Worm (Caenorhabditis elegans) whole organism, L3 larva: ENCODE measurements around the gene immt-2.

ENCODE experiments used
- ama-1 ChIP-seq: fragments of 150-350 bp; optimal IDR thresholded peaks from 2 replicates; lab custom pipeline; 2018
- ceh-16 ChIP-seq: sonication (generic microtip); optimal IDR thresholded peaks from 2 replicates; lab custom pipeline; 2017; ENCODE audit warnings: missing biosample characterization, missing genetic modification characterization
- ceh-9 ChIP-seq: sonication (generic microtip); optimal IDR thresholded peaks from 2 replicates; lab custom pipeline; 2018; ENCODE audit warnings: missing biosample characterization, missing genetic modification characterization
- egl-5 ChIP-seq: fragments of 150-350 bp; optimal IDR thresholded peaks from 2 replicates; lab custom pipeline; 2017; ENCODE audit warnings: missing biosample characterization, missing genetic modification reagents, missing genetic modification characterization, inconsistent platforms
- fos-1 ChIP-seq: fragments of 150-350 bp; optimal IDR thresholded peaks from 2 replicates; lab custom pipeline; 2014; ENCODE audit warnings: missing biosample characterization, missing genetic modification characterization
- jun-1 ChIP-seq: fragments of 150-350 bp; optimal IDR thresholded peaks from 2 replicates; lab custom pipeline; 2014; ENCODE audit warnings: missing biosample characterization, missing genetic modification reagents, missing genetic modification characterization
- nhr-237 ChIP-seq: fragments of 150-350 bp; optimal IDR thresholded peaks from 2 replicates; lab custom pipeline; 2014; ENCODE audit warnings: missing biosample characterization, missing genetic modification characterization
- nhr-43 ChIP-seq: sonication (generic microtip); optimal IDR thresholded peaks from 2 replicates; lab custom pipeline; 2016; ENCODE audit warnings: mild to moderate bottlenecking, missing genetic modification characterization, missing compliant biosample characterization; ENCODE audit not compliant: poor library complexity, severe bottlenecking
- ztf-11 ChIP-seq: fragments of 150-350 bp; optimal IDR thresholded peaks from 2 replicates; lab custom pipeline; 2014; ENCODE audit warnings: missing biosample characterization, missing genetic modification characterization
- ztf-4 ChIP-seq: fragments of 150-350 bp; optimal IDR thresholded peaks from 2 replicates; lab custom pipeline; 2014; ENCODE audit warnings: missing biosample characterization, missing genetic modification characterization

DNA sequence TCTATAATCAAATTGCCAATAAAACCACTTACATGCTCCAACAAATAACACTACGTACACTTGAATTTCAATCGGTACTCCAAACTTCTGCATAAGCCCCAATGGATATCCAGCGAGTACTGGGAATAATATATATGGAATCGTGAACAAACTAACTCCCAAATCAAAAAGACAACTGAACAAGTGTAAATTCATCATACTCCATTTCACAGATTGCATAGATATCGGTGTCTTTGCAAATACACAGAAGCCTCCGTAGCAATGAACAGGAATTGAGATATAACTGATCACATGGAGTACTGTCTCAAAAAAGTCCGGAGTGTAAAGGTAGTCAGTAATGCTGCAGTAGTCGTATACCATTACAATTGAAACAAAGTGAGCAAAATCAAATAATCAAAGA is 40.3 kb downstream of the immt-2 start, which contains the start of gene srh-214:
- no peak for TF ChIP-seq ceh-9
- TF ChIP-seq ama-1 (lab: Kevin White, UChicago), result no peak
- no peak for TF ChIP-seq jun-1
- TF ChIP-seq nhr-237 (tag; lab: Kevin White, UChicago), result no peak
- TF ChIP-seq ztf-11 (tag; lab: Kevin White, UChicago), result no peak
- TF ChIP-seq nhr-43 (tag; lab: Kevin White, UChicago), result no peak
- no peak for TF ChIP-seq egl-5 (tag; lab: Kevin White, UChicago)
- no peak for TF ChIP-seq fos-1 (tag; lab: Kevin White, UChicago)
- TF ChIP-seq ztf-4 (tag; lab: Kevin White, UChicago), result no peak
- no peak for TF ChIP-seq ceh-16
